Fruit fly (Drosophila melanogaster) S2 (cell line): ENCODE measurements around the gene CG4098.

Experiments
- CG8478 ChIP-seq: fragments of >200 bp; optimal IDR thresholded peaks from 2 replicates; lab custom pipeline; 2018
- CTCF ChIP-seq, 2 experiments: fragments of >200 bp; optimal IDR thresholded peaks; 2 replicates each; lab custom pipeline; 2018

DNA sequence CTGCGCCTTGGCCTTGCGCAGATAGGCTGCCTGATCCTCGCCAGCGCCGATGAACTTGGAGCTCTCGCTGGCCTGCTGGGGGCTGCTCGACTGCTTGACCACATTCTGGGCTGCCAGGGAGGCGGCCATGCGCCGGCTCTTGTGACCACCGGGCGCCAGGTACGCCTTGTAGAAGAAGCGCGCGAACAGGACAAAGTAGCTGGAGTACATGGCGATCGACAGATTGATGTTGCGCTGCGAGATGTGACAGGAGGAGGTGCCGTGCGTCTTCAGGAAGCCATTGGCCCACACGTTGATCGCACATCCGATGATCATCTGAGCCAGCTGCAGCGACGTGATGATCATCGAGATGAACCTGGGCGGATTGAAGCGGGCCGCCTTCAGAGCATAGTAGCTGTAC is 40.9 kb upstream of the CG4098 start:
- TF ChIP-seq CG8478 (lab: Kevin White, UChicago) = no peak
- no peak for TF ChIP-seq CTCF (optimal IDR thresholded peaks at IDR 0.05; lab: Kevin White, UChicago)
